Worm (Caenorhabditis elegans): Measurements from ENCODE around the gene F07A11.1.

F07A11.1 gene

ce11 chrII:11634057-11634676 lies 42.2 kb upstream of the F07A11.1 start:
- TF ChIP-seq ceh-36 (tag; optimal IDR thresholded peaks at IDR 0.05) (peak; percentile 2), hmg-4 (GFP tag; optimal IDR thresholded peaks at IDR 0.05) (peak; percentile 90), sea-1 (GFP tag; conservative IDR thresholded peaks at IDR 0.05) (0 out of 2 replicates have a peak, but pooled peaks have one; percentile 13), ets-7 (tag; optimal IDR thresholded peaks at IDR 0.05) (peak; percentile 36), B0310.2 (tag; optimal IDR thresholded peaks at IDR 0.05) (peak; percentile 66), ama-1 (optimal IDR thresholded peaks at IDR 0.05) (no peak), F13C5.2 (tag; optimal IDR thresholded peaks at IDR 0.05) (peak; percentile 23), scrt-1 (GFP tag; IDR thresholded peaks at IDR 0.05) (0 out of 2 replicates have a peak, but pooled peaks have one; percentile 50), flt-1 (GFP tag; IDR thresholded peaks at IDR 0.05) (peak; percentile 4; the same call in 1 of the 2 replicates), hnd-1 (tag; optimal IDR thresholded peaks at IDR 0.05) (no peak)

- TF ChIP-seq ama-1 (optimal IDR thresholded peaks at IDR 0.05) = no peak
- no peak for TF ChIP-seq pes-1 (GFP tag; IDR thresholded peaks at IDR 0.05)
- no peak for TF ChIP-seq tra-4 (tag; optimal IDR thresholded peaks at IDR 0.05)
- no peak for TF ChIP-seq tbx-11 (GFP tag; IDR thresholded peaks at IDR 0.05)
- no peak for TF ChIP-seq ceh-36 (tag; optimal IDR thresholded peaks at IDR 0.05)
- TF ChIP-seq hmbx-1 (tag; optimal IDR thresholded peaks at IDR 0.05) = no peak
- TF ChIP-seq hnd-1 (tag; optimal IDR thresholded peaks at IDR 0.05) = no peak
- TF ChIP-seq F13C5.2 (tag; optimal IDR thresholded peaks at IDR 0.05) = no peak
- no peak for TF ChIP-seq B0310.2 (tag; optimal IDR thresholded peaks at IDR 0.05)
- no peak for TF ChIP-seq flt-1 (GFP tag; IDR thresholded peaks at IDR 0.05)
Measured at ce11 chrII:11633509-11633908, 41.6 kb upstream of the F07A11.1 start, which contains the start of gene din-1. Gene din-1 (minus strand): TSS chrII:11633609.

- TF ChIP-seq scrt-1 (GFP tag; IDR thresholded peaks at IDR 0.05) = no peak
- TF ChIP-seq hmg-4 (GFP tag; optimal IDR thresholded peaks at IDR 0.05) = peak; percentile 63
Measured at ce11 chrII:11632689-11633088, 40.8 kb upstream of the F07A11.1 start.

- TF ChIP-seq tbx-37 (GFP tag; conservative IDR thresholded peaks at IDR 0.05) (no peak), scrt-1 (GFP tag; IDR thresholded peaks at IDR 0.05) (no peak), B0310.2 (tag; optimal IDR thresholded peaks at IDR 0.05) (peak; percentile 8), pes-1 (GFP tag; IDR thresholded peaks at IDR 0.05) (no peak), sea-1 (GFP tag; conservative IDR thresholded peaks at IDR 0.05) (0 out of 2 replicates have a peak, but pooled peaks have one; percentile 9), hmg-4 (GFP tag; optimal IDR thresholded peaks at IDR 0.05) (peak; percentile 3)
Measured at ce11 chrII:11629957-11630356, 38.0 kb upstream of the F07A11.1 start.

ce11 chrII:11627904-11628303 lies 36.0 kb upstream of the F07A11.1 start:
- TF ChIP-seq B0310.2 (tag; optimal IDR thresholded peaks at IDR 0.05) = no peak
- no peak for TF ChIP-seq tbx-11 (GFP tag; IDR thresholded peaks at IDR 0.05)
- TF ChIP-seq hmbx-1 (tag; optimal IDR thresholded peaks at IDR 0.05) = no peak
- no peak for TF ChIP-seq flt-1 (GFP tag; IDR thresholded peaks at IDR 0.05)
- no peak for TF ChIP-seq sea-1 (GFP tag; conservative IDR thresholded peaks at IDR 0.05)
- TF ChIP-seq tbx-37 (GFP tag; conservative IDR thresholded peaks at IDR 0.05) = no peak
- no peak for TF ChIP-seq scrt-1 (GFP tag; IDR thresholded peaks at IDR 0.05)
- TF ChIP-seq tra-4 (tag; optimal IDR thresholded peaks at IDR 0.05) = no peak
- TF ChIP-seq hmg-4 (GFP tag; optimal IDR thresholded peaks at IDR 0.05) = no peak
- TF ChIP-seq ama-1 (optimal IDR thresholded peaks at IDR 0.05) = no peak
- no peak for TF ChIP-seq pes-1 (GFP tag; IDR thresholded peaks at IDR 0.05)
- TF ChIP-seq F13C5.2 (tag; optimal IDR thresholded peaks at IDR 0.05) = no peak
- no peak for TF ChIP-seq aly-1 (tag; optimal IDR thresholded peaks at IDR 0.05)
- no peak for TF ChIP-seq hnd-1 (tag; optimal IDR thresholded peaks at IDR 0.05)

ce11 chrII:11622605-11623004 lies 30.7 kb upstream of the F07A11.1 start:
- TF ChIP-seq hmg-4 (GFP tag; optimal IDR thresholded peaks at IDR 0.05) (no peak), aly-1 (tag; optimal IDR thresholded peaks at IDR 0.05) (peak; percentile 63)

ce11 chrII:11621576-11621975 lies 29.7 kb upstream of the F07A11.1 start:
- TF ChIP-seq flt-1 (GFP tag; IDR thresholded peaks at IDR 0.05) = no peak
- TF ChIP-seq hmg-4 (GFP tag; optimal IDR thresholded peaks at IDR 0.05) = no peak
- TF ChIP-seq B0310.2 (tag; optimal IDR thresholded peaks at IDR 0.05) = no peak
- TF ChIP-seq tbx-11 (GFP tag; IDR thresholded peaks at IDR 0.05) = no peak
- no peak for TF ChIP-seq F13C5.2 (tag; optimal IDR thresholded peaks at IDR 0.05)
- no peak for TF ChIP-seq tra-4 (tag; optimal IDR thresholded peaks at IDR 0.05)
- TF ChIP-seq ets-7 (tag; optimal IDR thresholded peaks at IDR 0.05) = no peak

ce11 chrII:11620630-11621246 lies 28.8 kb upstream of the F07A11.1 start:
- TF ChIP-seq tbx-11 (GFP tag; IDR thresholded peaks at IDR 0.05) (no peak), hmbx-1 (tag; optimal IDR thresholded peaks at IDR 0.05) (no peak), ets-7 (tag; optimal IDR thresholded peaks at IDR 0.05) (no peak), flt-1 (GFP tag; IDR thresholded peaks at IDR 0.05) (no peak)

- no peak for TF ChIP-seq ets-7 (tag; optimal IDR thresholded peaks at IDR 0.05)
- no peak for TF ChIP-seq ceh-36 (tag; optimal IDR thresholded peaks at IDR 0.05)
- TF ChIP-seq hmbx-1 (tag; optimal IDR thresholded peaks at IDR 0.05) = no peak
- peak; percentile 9; the same call in 1 of the 2 replicates for TF ChIP-seq pes-1 (GFP tag; IDR thresholded peaks at IDR 0.05)
- no peak for TF ChIP-seq flt-1 (GFP tag; IDR thresholded peaks at IDR 0.05)
- no peak for TF ChIP-seq scrt-1 (GFP tag; IDR thresholded peaks at IDR 0.05)
- no peak for TF ChIP-seq hmg-4 (GFP tag; optimal IDR thresholded peaks at IDR 0.05)
- TF ChIP-seq B0310.2 (tag; optimal IDR thresholded peaks at IDR 0.05) = peak; percentile 70
- no peak for TF ChIP-seq sea-1 (GFP tag; conservative IDR thresholded peaks at IDR 0.05)
- TF ChIP-seq F13C5.2 (tag; optimal IDR thresholded peaks at IDR 0.05) = no peak
- no peak for TF ChIP-seq aly-1 (tag; optimal IDR thresholded peaks at IDR 0.05)
- no peak for TF ChIP-seq tbx-37 (GFP tag; conservative IDR thresholded peaks at IDR 0.05)
- TF ChIP-seq hnd-1 (tag; optimal IDR thresholded peaks at IDR 0.05) = no peak
- TF ChIP-seq tra-4 (tag; optimal IDR thresholded peaks at IDR 0.05) = no peak
- TF ChIP-seq ceh-13 (GFP tag; optimal IDR thresholded peaks at IDR 0.05) = no peak
- no peak for TF ChIP-seq tbx-11 (GFP tag; IDR thresholded peaks at IDR 0.05)
- no peak for TF ChIP-seq ama-1 (optimal IDR thresholded peaks at IDR 0.05)
Measured at ce11 chrII:11619895-11620439, 28.0 kb upstream of the F07A11.1 start.
